Fruit fly (Drosophila melanogaster) whole organism, embryonic: ENCODE data around the gene CG11597.

Experiments used
- Asciz ChIP-seq: fragments of 200-800 bp; sonication (Bioruptor generic); optimal IDR thresholded peaks from 2 replicates; lab custom pipeline; 2017; ENCODE audit warnings: missing biosample characterization, mild to moderate bottlenecking, missing genetic modification characterization, missing genetic modification reagents
- CG2116 ChIP-seq: fragments of 200-800 bp; sonication (Bioruptor generic); optimal IDR thresholded peaks from 3 replicates; lab custom pipeline; 2018; ENCODE audit warnings: missing biosample characterization, mild to moderate bottlenecking, missing genetic modification characterization

DNA sequence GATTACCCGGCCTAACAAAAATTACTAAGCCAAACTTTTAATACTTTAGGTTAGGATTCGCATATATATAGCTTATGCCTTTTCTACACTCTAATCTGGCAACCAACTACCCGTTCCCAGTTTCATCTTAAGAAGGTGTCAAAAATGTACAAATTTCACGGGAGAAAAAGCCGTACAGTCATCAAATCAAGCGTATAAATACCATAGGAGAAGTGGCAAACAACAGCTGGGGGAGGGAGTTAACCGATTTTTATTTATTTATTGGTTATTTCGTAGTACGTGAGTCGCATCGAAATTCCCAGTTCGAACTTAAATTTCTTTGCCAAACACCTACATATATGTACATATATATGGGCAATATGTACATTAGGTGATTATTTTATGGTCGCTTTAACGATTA, 6.7 kb upstream of the CG11597 start, which contains the start of gene CG7264:
- TF ChIP-seq CG2116 (GFP tag; lab: Kevin White, UChicago) (no peak), Asciz (GFP tag; lab: Kevin White, UChicago) (no peak)
